Fruit fly (Drosophila melanogaster): Measurements from ENCODE around the gene Sgs7.

dm6 chr3L:11542948-11543347 is 33.3 kb downstream of the Sgs7 start:
- TF ChIP-seq CG15336 (GFP tag; IDR thresholded peaks at IDR 0.05) (no peak), CG8632 (GFP tag; optimal IDR thresholded peaks at IDR 0.05) (no peak), Hr39 (GFP tag; optimal IDR thresholded peaks at IDR 0.05) (no peak), CG16779 (tag; optimal IDR thresholded peaks at IDR 0.05) (no peak)
